Fruit fly (Drosophila melanogaster) Kc167 (cell line): ENCODE results near the gene Fas2.

ENCODE experiments used
- Sin3A ChIP-seq: fragments of >200 bp; optimal IDR thresholded peaks from 2 replicates; lab custom pipeline; 2018; ENCODE audit warnings: missing external identifiers
- h ChIP-seq: fragments of >200 bp; optimal IDR thresholded peaks from 3 replicates; lab custom pipeline; 2018; ENCODE audit warnings: missing external identifiers
- insv ChIP-seq: fragments of >200 bp; optimal IDR thresholded peaks from 3 replicates; lab custom pipeline; 2018; ENCODE audit warnings: missing external identifiers

DNA sequence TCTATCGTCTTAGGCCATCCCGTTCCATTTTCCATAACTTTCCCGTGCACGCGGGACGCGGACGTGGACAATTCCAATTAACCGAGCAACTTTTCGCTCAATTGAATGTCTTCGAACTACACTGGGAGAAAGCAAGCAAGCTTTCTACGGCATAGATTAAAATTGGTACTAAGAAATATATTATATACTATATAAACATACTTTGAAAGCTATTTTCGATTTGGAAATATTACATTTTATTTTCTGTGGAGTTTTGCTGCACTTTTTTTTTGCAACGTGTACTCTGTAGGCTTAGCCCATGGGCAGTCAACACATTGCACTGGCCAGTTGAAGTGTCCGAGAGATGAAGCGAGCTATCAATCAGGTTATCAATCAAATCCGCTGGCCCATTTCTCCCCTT lies 35.4 kb downstream of the Fas2 start:
- no peak for TF ChIP-seq insv
- TF ChIP-seq Sin3A (lab: Kevin White, UChicago), result no peak
- no peak for TF ChIP-seq h
